Fruit fly (Drosophila melanogaster) S2 (cell line): ENCODE results near the gene teq.

Experiments
- CG8478 ChIP-seq: fragments of >200 bp; optimal IDR thresholded peaks from 2 replicates; lab custom pipeline; 2018
- CTCF ChIP-seq, 2 experiments: fragments of >200 bp; optimal IDR thresholded peaks; 2 replicates each; lab custom pipeline; 2018

dm6 chr3L:9064976-9065761 lies 9.3 kb upstream of the teq start:
- no peak for TF ChIP-seq CG8478 (lab: Kevin White, UChicago)
- TF ChIP-seq CTCF (optimal IDR thresholded peaks at IDR 0.05; lab: Kevin White, UChicago): no peak
